Worm (Caenorhabditis elegans): Measurements from ENCODE around the gene bcl-7.

bcl-7 gene

ce11 chrIII:5925724-5926123 lies at the start of gene bcl-7, which contains the start of gene dnc-2:
bcl-7 (plus strand) TSS chrIII:5926086.
dnc-2 (minus strand) TSS chrIII:5925756.
- TF ChIP-seq nhr-6 (tag; optimal IDR thresholded peaks at IDR 0.05) (peak; percentile 12), T20F7.1 (GFP tag; optimal IDR thresholded peaks at IDR 0.05) (peak; percentile 23), duxl-1 (tag; optimal IDR thresholded peaks at IDR 0.05; ENCODE audit: poor library complexity) (peak; percentile 15), ceh-82 (tag; optimal IDR thresholded peaks at IDR 0.05) (no peak), ceh-44 (GFP tag; IDR thresholded peaks at IDR 0.05) (no peak), hlh-30 (tag; optimal IDR thresholded peaks at IDR 0.05; ENCODE audit: insufficient read depth) (no peak), madf-9 (GFP tag; conservative IDR thresholded peaks at IDR 0.05) (no peak), lin-13 (GFP tag; optimal IDR thresholded peaks at IDR 0.05) (no peak), zfp-2 (tag; optimal IDR thresholded peaks at IDR 0.05) (no peak), hif-1 (tag; optimal IDR thresholded peaks at IDR 0.05) (peak in 1 of 2 experiments; percentile 28), nhr-102 (tag; optimal IDR thresholded peaks at IDR 0.05) (no peak), ceh-32 (tag; optimal IDR thresholded peaks at IDR 0.05; ENCODE audit: poor library complexity) (no peak), daf-16 (GFP tag; optimal IDR thresholded peaks at IDR 0.05) (no peak), daf-16 (tag; optimal IDR thresholded peaks at IDR 0.05) (peak; percentile 31), rbr-2 (tag; optimal IDR thresholded peaks at IDR 0.05) (peak; percentile 38), tra-1 (GFP tag; IDR thresholded peaks at IDR 0.05) (no peak), mxl-3 (GFP tag; optimal IDR thresholded peaks at IDR 0.05) (no peak), hmg-1.1 (GFP tag; IDR thresholded peaks at IDR 0.05) (0 out of 2 replicates have a peak, but pooled peaks have one; percentile 6), ceh-20 (GFP tag; IDR thresholded peaks at IDR 0.05) (no peak), mdt-29 (GFP tag; IDR thresholded peaks at IDR 0.05) (no peak), dpl-1 (GFP tag; optimal IDR thresholded peaks at IDR 0.05) (peak; percentile 65), lin-38 (GFP tag; IDR thresholded peaks at IDR 0.05) (peak; percentile 88), aha-1 (tag) (peak; percentile 9), lsy-2 (tag; optimal IDR thresholded peaks at IDR 0.05) (peak in 1 of 2 experiments; percentile 84), spr-1 (tag; optimal IDR thresholded peaks at IDR 0.05) (no peak), mep-1 (tag; optimal IDR thresholded peaks at IDR 0.05) (peak; percentile 38), fos-1 (tag; optimal IDR thresholded peaks at IDR 0.05) (no peak), nhr-48 (tag; optimal IDR thresholded peaks at IDR 0.05) (no peak), R02D3.7 (tag; optimal IDR thresholded peaks at IDR 0.05) (no peak), zip-11 (GFP tag; IDR thresholded peaks at IDR 0.05) (no peak), pha-4 (GFP tag; IDR thresholded peaks at IDR 0.05) (no peak), pha-4 (tag; optimal IDR thresholded peaks at IDR 0.05) (peak; percentile 51), madf-5 (GFP tag; IDR thresholded peaks at IDR 0.05) (no peak), dve-1 (tag; optimal IDR thresholded peaks at IDR 0.05; ENCODE audit: insufficient read depth) (peak; percentile 37)

DNA sequence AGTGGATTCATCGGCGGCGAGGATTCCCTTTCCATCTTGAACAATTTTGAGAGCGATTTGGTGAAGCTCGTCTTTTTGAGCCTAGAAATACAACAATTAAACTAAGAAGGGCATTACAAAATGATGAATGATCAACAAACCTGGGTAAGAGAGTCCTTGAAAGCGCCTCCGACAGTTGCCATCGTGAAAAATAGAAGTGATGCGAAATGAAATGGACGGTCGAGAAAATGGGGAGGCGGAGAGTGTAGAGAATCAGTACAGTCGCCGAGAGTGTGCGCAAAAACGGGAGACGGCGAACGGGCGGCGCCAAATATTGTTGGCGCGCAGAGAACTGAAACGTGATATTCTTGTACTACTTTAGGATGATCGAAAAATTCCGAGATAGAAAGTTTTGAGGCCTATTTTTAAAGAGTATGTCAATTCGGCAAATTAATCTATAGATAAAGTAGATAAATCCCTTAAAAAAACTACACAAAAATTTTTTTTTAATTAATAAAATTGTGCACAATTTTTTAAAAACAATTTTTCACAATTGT lies 49.7 kb upstream of the bcl-7 start, which contains the start of gene aldo-2:
aldo-2 (minus strand) TSS at position 486 of the 536 bp plus-strand sequence.
- no peak for TF ChIP-seq mdt-29 (GFP tag; IDR thresholded peaks at IDR 0.05)
- TF ChIP-seq zfp-2 (tag; optimal IDR thresholded peaks at IDR 0.05), result no peak
- peak; percentile 40; the same call in 1 of the 2 replicates for TF ChIP-seq madf-9 (GFP tag; conservative IDR thresholded peaks at IDR 0.05)
- no peak for TF ChIP-seq arid-1 (GFP tag; conservative IDR thresholded peaks at IDR 0.05)
- peak; percentile 36 for TF ChIP-seq hlh-30 (tag; optimal IDR thresholded peaks at IDR 0.05; ENCODE audit: insufficient read depth)
- no peak for TF ChIP-seq daf-19 (GFP tag; conservative IDR thresholded peaks at IDR 0.05)
- TF ChIP-seq dpl-1 (GFP tag; optimal IDR thresholded peaks at IDR 0.05), result peak; percentile 28
- no peak for TF ChIP-seq pha-4 (GFP tag; IDR thresholded peaks at IDR 0.05)
- no peak for TF ChIP-seq pha-4 (tag; optimal IDR thresholded peaks at IDR 0.05)
- TF ChIP-seq F44E2.7 (GFP tag; IDR thresholded peaks at IDR 0.05), result no peak
- peak; percentile 32 for TF ChIP-seq hlh-11 (tag; optimal IDR thresholded peaks at IDR 0.05)
- TF ChIP-seq D1046.2 (GFP tag; IDR thresholded peaks at IDR 0.05), result no peak
- TF ChIP-seq dmd-8 (GFP tag; IDR thresholded peaks at IDR 0.05), result no peak
- TF ChIP-seq hif-1 (tag; optimal IDR thresholded peaks at IDR 0.05), result peak in 1 of 2 experiments; percentile 56
- no peak for TF ChIP-seq lin-15B (tag; optimal IDR thresholded peaks at IDR 0.05)
- peak; percentile 59; the same call in 1 of the 2 replicates for TF ChIP-seq egl-43 (GFP tag; IDR thresholded peaks at IDR 0.05)
- no peak for TF ChIP-seq T20F7.1 (GFP tag; optimal IDR thresholded peaks at IDR 0.05)
- peak; percentile 97 for TF ChIP-seq ama-1 (optimal IDR thresholded peaks at IDR 0.05)
- TF ChIP-seq ztf-7 (tag; optimal IDR thresholded peaks at IDR 0.05), result no peak
- TF ChIP-seq ceh-20 (GFP tag; IDR thresholded peaks at IDR 0.05), result no peak
- TF ChIP-seq aha-1 (tag), result no peak
- TF ChIP-seq lir-3 (tag; optimal IDR thresholded peaks at IDR 0.05), result no peak
- TF ChIP-seq snpc-4 (tag; optimal IDR thresholded peaks at IDR 0.05), result no peak
- no peak for TF ChIP-seq ceh-44 (GFP tag; IDR thresholded peaks at IDR 0.05)
- 0 out of 2 replicates have a peak, but pooled peaks have one; percentile 19 for TF ChIP-seq ZK337.2 (GFP tag; IDR thresholded peaks at IDR 0.05)
- no peak for TF ChIP-seq lin-29 (GFP tag; IDR thresholded peaks at IDR 0.05)
- TF ChIP-seq nhr-48 (tag; optimal IDR thresholded peaks at IDR 0.05), result no peak
- no peak for TF ChIP-seq nhr-10 (tag; optimal IDR thresholded peaks at IDR 0.05)

Data from whole organism, L4 larva.